Fruit fly (Drosophila melanogaster) whole organism, embryonic: Measurements from ENCODE around the gene gfzf.

Experiments
- BEAF-32 ChIP-seq: fragments of 200-800 bp; sonication (Bioruptor generic); optimal IDR thresholded peaks from 3 replicates; lab custom pipeline; 2017; ENCODE audit warnings: missing biosample characterization, missing genetic modification characterization, mild to moderate bottlenecking, moderate library complexity, missing genetic modification reagents
- CG10366 ChIP-seq: fragments of 200-800 bp; sonication (Bioruptor generic); IDR thresholded peaks from 2 replicates; pipeline ENCODE4 v1.3.6; 2022; ENCODE audit warnings: missing biosample characterization, missing genetic modification characterization
- CG10979 ChIP-seq: fragments of 200-800 bp; sonication (Bioruptor generic); optimal IDR thresholded peaks from 2 replicates; lab custom pipeline; 2018; ENCODE audit warnings: missing biosample characterization, mild to moderate bottlenecking, missing genetic modification characterization, moderate library complexity
- CG11456 ChIP-seq: fragments of 200-800 bp; sonication (Bioruptor generic); IDR thresholded peaks from 3 replicates; pipeline ENCODE4 v1.3.6; 2022; ENCODE audit warnings: missing biosample characterization, missing genetic modification characterization
- CG14014 ChIP-seq: fragments of 200-800 bp; sonication (Bioruptor generic); IDR thresholded peaks from 2 replicates; pipeline ENCODE4 v1.3.6; 2022; ENCODE audit warnings: missing biosample characterization, missing genetic modification characterization
- CG14441 ChIP-seq: fragments of 200-800 bp; sonication (Bioruptor generic); IDR thresholded peaks from 2 replicates; pipeline ENCODE4 v1.3.6; 2022; ENCODE audit warnings: missing biosample characterization, missing genetic modification characterization
- CG14710 ChIP-seq: fragments of 200-800 bp; sonication (Bioruptor generic); optimal IDR thresholded peaks from 3 replicates; lab custom pipeline; 2019; ENCODE audit warnings: missing biosample characterization, mild to moderate bottlenecking, missing genetic modification characterization, moderate library complexity
- CG15073 ChIP-seq: fragments of 200-800 bp; sonication (Bioruptor generic); optimal IDR thresholded peaks from 2 replicates; lab custom pipeline; 2016; ENCODE audit warnings: missing biosample characterization, missing genetic modification characterization
- CG32772 ChIP-seq: fragments of 200-800 bp; sonication (Bioruptor generic); IDR thresholded peaks from 2 replicates; pipeline ENCODE4 v1.3.6; 2022; ENCODE audit warnings: missing biosample characterization, missing genetic modification characterization
- CG34422 ChIP-seq: fragments of 200-800 bp; sonication (Bioruptor generic); IDR thresholded peaks from 3 replicates; pipeline ENCODE4 v1.3.6; 2022; ENCODE audit warnings: missing biosample characterization, missing genetic modification characterization
- CG3847 ChIP-seq: fragments of 200-800 bp; sonication (Bioruptor generic); IDR thresholded peaks from 2 replicates; pipeline ENCODE4 v1.3.6; 2022; ENCODE audit warnings: missing biosample characterization, missing genetic modification characterization
- CG4617 ChIP-seq: fragments of 200-800 bp; sonication (Bioruptor generic); optimal IDR thresholded peaks from 3 replicates; lab custom pipeline; 2016; ENCODE audit warnings: missing biosample characterization, missing genetic modification characterization, borderline replicate concordance
- CG4820 ChIP-seq: fragments of 200-800 bp; sonication (Bioruptor generic); optimal IDR thresholded peaks from 3 replicates; lab custom pipeline; 2016; ENCODE audit warnings: missing biosample characterization, missing genetic modification characterization
- CG7928 ChIP-seq: fragments of 200-800 bp; sonication (Bioruptor generic); optimal IDR thresholded peaks from 2 replicates; lab custom pipeline; 2017; ENCODE audit warnings: missing biosample characterization, mild to moderate bottlenecking, missing genetic modification characterization
- CG9817 ChIP-seq: fragments of 200-800 bp; sonication (Bioruptor generic); optimal IDR thresholded peaks from 2 replicates; lab custom pipeline; 2018; ENCODE audit warnings: missing biosample characterization, mild to moderate bottlenecking, missing genetic modification characterization, moderate library complexity
- D ChIP-seq, 2 experiments: fragments of 200-800 bp in 1 of 2; fragments of >200 bp in 1 of 2; sonication (Bioruptor generic) in 1 of 2; optimal IDR thresholded peaks; 2 replicates in 1 of 2; 3 replicates in 1 of 2; lab custom pipeline; 2017; ENCODE audit warnings: mild to moderate bottlenecking in 1 of 2, missing biosample characterization in 1 of 2, missing genetic modification characterization in 1 of 2, missing genetic modification reagents in 1 of 2
- Drgx ChIP-seq: fragments of 200-800 bp; sonication (Bioruptor generic); IDR thresholded peaks from 2 replicates; pipeline ENCODE4 v1.3.6; 2022; ENCODE audit warnings: missing biosample characterization, missing genetic modification characterization
- ERR ChIP-seq: fragments of 200-800 bp; sonication (Bioruptor generic); optimal IDR thresholded peaks from 2 replicates; lab custom pipeline; 2016; ENCODE audit warnings: missing biosample characterization, missing genetic modification characterization
- Fer3 ChIP-seq: fragments of 200-800 bp; sonication (Bioruptor generic); optimal IDR thresholded peaks from 2 replicates; lab custom pipeline; 2018; ENCODE audit warnings: missing biosample characterization, mild to moderate bottlenecking, missing genetic modification characterization, moderate library complexity
- HHEX ChIP-seq: fragments of 200-800 bp; sonication (Bioruptor generic); optimal IDR thresholded peaks from 3 replicates; lab custom pipeline; 2017; ENCODE audit warnings: missing biosample characterization, mild to moderate bottlenecking, missing genetic modification characterization, missing genetic modification reagents
- HmgZ ChIP-seq: fragments of 200-800 bp; sonication (Bioruptor generic); optimal IDR thresholded peaks from 2 replicates; lab custom pipeline; 2018; ENCODE audit warnings: missing biosample characterization, mild to moderate bottlenecking, missing genetic modification characterization
- Hr39 ChIP-seq: fragments of >200 bp; optimal IDR thresholded peaks from 2 replicates; lab custom pipeline; 2017
- Hr51 ChIP-seq, 2 experiments: fragments of 200-800 bp; sonication (Bioruptor generic); optimal IDR thresholded peaks; 2 replicates in 1 of 2; 3 replicates in 1 of 2; lab custom pipeline; 2016 to 2018; ENCODE audit warnings: missing biosample characterization in 2 of 2, missing genetic modification characterization in 2 of 2, mild to moderate bottlenecking in 1 of 2, moderate library complexity in 1 of 2
- Hr78 ChIP-seq, 2 experiments: fragments of 200-800 bp in 1 of 2; fragments of >200 bp in 1 of 2; sonication (Bioruptor generic) in 1 of 2; optimal IDR thresholded peaks; 2 replicates each; lab custom pipeline; 2017 to 2019; ENCODE audit warnings: missing biosample characterization in 2 of 2, missing genetic modification characterization in 2 of 2, mild to moderate bottlenecking in 1 of 2, moderate library complexity in 1 of 2
- Jarid2 ChIP-seq: fragments of 200-800 bp; sonication (Bioruptor generic); optimal IDR thresholded peaks from 3 replicates; lab custom pipeline; 2017; ENCODE audit warnings: mild to moderate bottlenecking, missing biosample characterization, missing genetic modification reagents, missing genetic modification characterization
- Med ChIP-seq: fragments of 200-800 bp; sonication (Bioruptor generic); peaks from one replicate; lab custom pipeline; 2016; ENCODE audit warnings: missing biosample characterization, missing genetic modification characterization, mild to moderate bottlenecking, inconsistent platforms, moderate library complexity
- NFAT ChIP-seq: fragments of 200-800 bp; sonication (Bioruptor generic); IDR thresholded peaks from 2 replicates; pipeline ENCODE4 v1.3.6; 2022; ENCODE audit warnings: missing biosample characterization, missing genetic modification characterization
- Nf-YC ChIP-seq: fragments of 200-800 bp; optimal IDR thresholded peaks from 3 replicates; lab custom pipeline; 2019; ENCODE audit warnings: missing biosample characterization, mild to moderate bottlenecking, missing genetic modification characterization, moderate library complexity
- Side ChIP-seq: fragments of 200-800 bp; sonication (Bioruptor generic); optimal IDR thresholded peaks from 2 replicates; lab custom pipeline; 2016; ENCODE audit warnings: missing biosample characterization, missing genetic modification characterization
- amos ChIP-seq: fragments of 200-800 bp; sonication (Bioruptor generic); IDR thresholded peaks from 2 replicates; pipeline ENCODE4 v1.3.6; 2022; ENCODE audit warnings: missing biosample characterization, missing genetic modification characterization; ENCODE audit not compliant: partially characterized antibody
- ap ChIP-seq: fragments of 200-800 bp; sonication (Bioruptor generic); IDR thresholded peaks from 2 replicates; pipeline ENCODE4 v1.3.6; 2022; ENCODE audit warnings: missing biosample characterization, missing genetic modification characterization
- ash1 ChIP-seq: fragments of 200-800 bp; sonication (Bioruptor generic); optimal IDR thresholded peaks from 2 replicates; lab custom pipeline; 2018; ENCODE audit warnings: missing biosample characterization, mild to moderate bottlenecking, missing genetic modification characterization
- btn ChIP-seq: fragments of 200-800 bp; sonication (Bioruptor generic); optimal IDR thresholded peaks from 2 replicates; lab custom pipeline; 2016; ENCODE audit warnings: missing biosample characterization, missing genetic modification characterization
- chif ChIP-seq, 2 experiments: fragments of 200-800 bp; sonication (Bioruptor generic); optimal IDR thresholded peaks; 3 replicates each; lab custom pipeline; 2016; ENCODE audit warnings: missing biosample characterization in 2 of 2, missing genetic modification characterization in 2 of 2
- chn ChIP-seq: fragments of 200-800 bp; sonication (Bioruptor generic); optimal IDR thresholded peaks from 2 replicates; lab custom pipeline; 2016; ENCODE audit warnings: missing biosample characterization, missing genetic modification characterization
- danr ChIP-seq: fragments of 200-800 bp; sonication (Bioruptor generic); IDR thresholded peaks from 2 replicates; pipeline ENCODE4 v1.3.6; 2022; ENCODE audit warnings: missing biosample characterization, missing genetic modification characterization
- esg ChIP-seq: fragments of 200-800 bp; sonication (Bioruptor generic); conservative IDR thresholded peaks from 2 replicates; pipeline ENCODE4 v1.3.6; 2022; ENCODE audit warnings: missing biosample characterization, missing genetic modification characterization
- ewg ChIP-seq: fragments of 200-800 bp; sonication (Bioruptor generic); optimal IDR thresholded peaks from 3 replicates; lab custom pipeline; 2017; ENCODE audit warnings: mild to moderate bottlenecking, missing biosample characterization, missing genetic modification reagents, missing genetic modification characterization
- fd3F ChIP-seq: fragments of 200-800 bp; sonication (Bioruptor generic); optimal IDR thresholded peaks from 2 replicates; lab custom pipeline; 2018; ENCODE audit warnings: missing biosample characterization, mild to moderate bottlenecking, missing genetic modification characterization, moderate library complexity
- gro ChIP-seq: fragments of 200-800 bp; sonication (Bioruptor generic); optimal IDR thresholded peaks from 2 replicates; lab custom pipeline; 2016; ENCODE audit warnings: missing biosample characterization, missing genetic modification characterization
- gsb ChIP-seq: fragments of 200-800 bp; sonication (Bioruptor generic); IDR thresholded peaks from 2 replicates; pipeline ENCODE4 v1.3.6; 2022; ENCODE audit warnings: missing biosample characterization, missing genetic modification characterization
- hkb ChIP-seq, 2 experiments: fragments of 200-800 bp in 1 of 2; fragments of >200 bp in 1 of 2; sonication (Bioruptor generic) in 1 of 2; IDR thresholded peaks in 1 of 2; optimal IDR thresholded peaks in 1 of 2; 2 replicates each; pipeline versions ENCODE4 v1.3.6 to Lab custom; 2017 to 2022; ENCODE audit warnings: missing biosample characterization in 1 of 2, missing genetic modification characterization in 1 of 2
- hth ChIP-seq: fragments of >200 bp; optimal IDR thresholded peaks from 2 replicates; lab custom pipeline; 2017; ENCODE audit warnings: inconsistent platforms
- jing ChIP-seq: fragments of 200-800 bp; sonication (Bioruptor generic); optimal IDR thresholded peaks from 2 replicates; lab custom pipeline; 2018; ENCODE audit warnings: missing biosample characterization, mild to moderate bottlenecking, missing genetic modification characterization
- klu ChIP-seq: fragments of 200-800 bp; sonication (Bioruptor generic); IDR thresholded peaks from 2 replicates; pipeline ENCODE4 v1.3.6; 2022; ENCODE audit warnings: missing biosample characterization, missing genetic modification characterization
- pho ChIP-seq: fragments of 200-800 bp; sonication (Bioruptor generic); optimal IDR thresholded peaks from 2 replicates; lab custom pipeline; 2016; ENCODE audit warnings: missing biosample characterization, missing genetic modification characterization
- so ChIP-seq: fragments of 200-800 bp; sonication (Bioruptor generic); IDR thresholded peaks from 3 replicates; pipeline ENCODE4 v1.3.6; 2022; ENCODE audit warnings: missing biosample characterization, missing genetic modification characterization
- vnd ChIP-seq: fragments of 200-800 bp; sonication (Bioruptor generic); IDR thresholded peaks from 3 replicates; pipeline ENCODE4 v1.3.6; 2022; ENCODE audit warnings: missing biosample characterization, missing genetic modification characterization; ENCODE audit not compliant: partially characterized antibody
- wek ChIP-seq: fragments of 200-800 bp; sonication (Bioruptor generic); optimal IDR thresholded peaks from 3 replicates; lab custom pipeline; 2018; ENCODE audit warnings: missing biosample characterization, mild to moderate bottlenecking, missing genetic modification characterization, moderate library complexity

gfzf gene

DNA sequence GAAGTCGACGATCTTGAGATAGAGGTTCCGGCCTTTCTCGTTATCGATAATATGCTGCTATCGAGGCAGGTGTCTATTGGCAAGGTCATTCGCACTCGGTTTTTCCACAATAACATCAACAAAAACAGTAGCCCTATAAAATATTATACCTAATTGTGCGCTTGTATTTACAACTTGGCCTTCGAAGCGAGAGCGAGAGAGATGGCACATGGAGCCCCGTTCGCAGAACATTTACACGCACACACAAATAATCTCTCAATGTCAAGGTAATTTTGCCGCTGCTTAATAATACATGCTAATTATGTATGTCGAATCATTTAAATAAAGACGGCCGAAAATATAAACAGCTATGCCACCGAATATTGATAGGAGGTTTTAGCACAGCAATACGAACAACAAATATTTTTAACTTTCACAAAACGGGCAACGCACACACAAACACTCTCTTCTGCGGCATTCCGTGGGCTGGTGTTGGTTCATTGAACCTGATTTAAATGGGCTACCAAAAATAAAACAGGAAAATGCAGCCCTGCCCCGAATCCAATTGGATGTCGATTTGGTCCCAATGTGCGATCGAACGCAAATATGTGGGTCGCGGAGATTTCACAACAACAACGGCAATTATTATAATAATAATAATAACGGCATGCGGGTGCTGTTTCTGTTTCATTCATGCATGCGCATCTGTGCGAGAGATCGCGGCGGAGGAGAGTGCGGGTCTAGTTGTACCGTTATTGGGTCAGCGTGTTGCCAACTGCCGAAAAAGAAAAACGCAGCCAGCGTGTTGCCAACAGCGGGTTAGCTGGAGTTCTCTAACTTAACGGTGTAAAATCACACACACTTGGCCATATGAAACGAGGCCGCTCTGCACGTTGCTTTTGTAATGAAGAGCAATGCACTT is 28.3 kb downstream of the gfzf start (continued):
- TF ChIP-seq Nf-YC: no peak
- TF ChIP-seq vnd: no peak
- no peak for TF ChIP-seq CG4820 (GFP tag; lab: Kevin White, UChicago)
- TF ChIP-seq ash1 (GFP tag; lab: Kevin White, UChicago): no peak
- TF ChIP-seq CG11456 (GFP tag; lab: Robert Waterston, UW): no peak
- TF ChIP-seq HmgZ (tag; lab: Kevin White, UChicago): no peak
- no peak for TF ChIP-seq CG3847 (GFP tag; lab: Robert Waterston, UW)
- peak; percentile 4 for TF ChIP-seq CG14710 (tag; lab: Kevin White, UChicago)
- TF ChIP-seq CG10366 (GFP tag; lab: Robert Waterston, UW): no peak
- TF ChIP-seq hth: no peak
- TF ChIP-seq btn (GFP tag; lab: Kevin White, UChicago): no peak
- no peak for TF ChIP-seq CG15073 (GFP tag; lab: Kevin White, UChicago)
- TF ChIP-seq danr (GFP tag; lab: Robert Waterston, UW): no peak
- TF ChIP-seq wek (GFP tag; lab: Kevin White, UChicago): no peak
- TF ChIP-seq pho (GFP tag; lab: Kevin White, UChicago): no peak
- TF ChIP-seq Hr78 (GFP tag; optimal IDR thresholded peaks at IDR 0.05; lab: Kevin White, UChicago): peak in 1 of 2 experiments; percentile 8
- TF ChIP-seq Med: peak; percentile 82
- no peak for TF ChIP-seq Drgx (GFP tag; lab: Robert Waterston, UW)
- TF ChIP-seq HHEX (GFP tag; lab: Kevin White, UChicago): no peak
- no peak for TF ChIP-seq fd3F
- no peak for TF ChIP-seq Fer3 (tag; lab: Kevin White, UChicago)
- TF ChIP-seq CG4617 (GFP tag; lab: Kevin White, UChicago): no peak
- TF ChIP-seq klu (GFP tag; lab: Robert Waterston, UW): no peak
- no peak for TF ChIP-seq CG9817 (tag; lab: Kevin White, UChicago)
- no peak for TF ChIP-seq CG32772 (GFP tag; lab: Robert Waterston, UW)
- TF ChIP-seq CG10979 (tag; lab: Kevin White, UChicago): no peak
- TF ChIP-seq chif (GFP tag; optimal IDR thresholded peaks at IDR 0.05; lab: Kevin White, UChicago): no peak
- no peak for TF ChIP-seq gro (GFP tag; lab: Kevin White, UChicago)
- TF ChIP-seq Jarid2 (GFP tag; lab: Kevin White, UChicago): no peak
- no peak for TF ChIP-seq Hr39 (lab: Kevin White, UChicago)
- TF ChIP-seq CG14441: no peak
- no peak for TF ChIP-seq ap (GFP tag; lab: Robert Waterston, UW)
- no peak for TF ChIP-seq gsb
- no peak for TF ChIP-seq so (GFP tag; lab: Robert Waterston, UW)
- TF ChIP-seq ewg (GFP tag; lab: Kevin White, UChicago): no peak
- TF ChIP-seq D (optimal IDR thresholded peaks at IDR 0.05; lab: Kevin White, UChicago): no peak
- TF ChIP-seq D (GFP tag; optimal IDR thresholded peaks at IDR 0.05; lab: Kevin White, UChicago): peak; percentile 13
- TF ChIP-seq CG34422 (GFP tag; lab: Robert Waterston, UW): no peak
- no peak for TF ChIP-seq Hr51 (GFP tag; optimal IDR thresholded peaks at IDR 0.05; lab: Kevin White, UChicago)
- TF ChIP-seq CG7928: no peak
- TF ChIP-seq chn (GFP tag; lab: Kevin White, UChicago): no peak
- TF ChIP-seq CG14014 (GFP tag; lab: Robert Waterston, UW): no peak
- TF ChIP-seq esg (GFP tag; lab: Robert Waterston, UW): no peak
- no peak for TF ChIP-seq amos
- no peak for TF ChIP-seq Side (GFP tag; lab: Kevin White, UChicago)
- no peak for TF ChIP-seq BEAF-32 (GFP tag; lab: Kevin White, UChicago)
- TF ChIP-seq NFAT (GFP tag; lab: Robert Waterston, UW): no peak
- no peak for TF ChIP-seq hkb (optimal IDR thresholded peaks at IDR 0.05; lab: Kevin White, UChicago)
- TF ChIP-seq hkb (GFP tag; IDR thresholded peaks at IDR 0.05; lab: Robert Waterston, UW): no peak
- no peak for TF ChIP-seq ERR (GFP tag; lab: Kevin White, UChicago)
- no peak for TF ChIP-seq jing (GFP tag; lab: Kevin White, UChicago)
